Worm (Caenorhabditis elegans): ENCODE measurements around the gene C13A10.2.

ce11 chrII:1381618-1382017 is 23.8 kb upstream of the C13A10.2 start, which contains the start of gene F54D12.9:
- TF ChIP-seq nhr-10 (tag; optimal IDR thresholded peaks at IDR 0.05) (no peak), madf-9 (GFP tag; conservative IDR thresholded peaks at IDR 0.05) (no peak)
